Worm (Caenorhabditis elegans) whole organism, L2 larva: Measurements from ENCODE around the gene glb-30.

Source experiments
- fos-1 ChIP-seq: fragments of 150-350 bp; optimal IDR thresholded peaks from 2 replicates; lab custom pipeline; 2014; ENCODE audit warnings: missing biosample characterization, missing genetic modification characterization
- lin-11 ChIP-seq: fragments of 150-350 bp; sonication (generic microtip); optimal IDR thresholded peaks from 2 replicates; lab custom pipeline; 2014; ENCODE audit warnings: missing biosample characterization, missing genetic modification characterization, inconsistent platforms, mixed read lengths
- nhr-129 ChIP-seq: fragments of 150-350 bp; optimal IDR thresholded peaks from 2 replicates; lab custom pipeline; 2014; ENCODE audit warnings: missing biosample characterization, missing genetic modification characterization
- nhr-237 ChIP-seq: fragments of 150-350 bp; optimal IDR thresholded peaks from 2 replicates; lab custom pipeline; 2014; ENCODE audit warnings: missing biosample characterization, missing genetic modification characterization
- nhr-25 ChIP-seq: fragments of 150-350 bp; sonication (generic microtip); optimal IDR thresholded peaks from 3 replicates; lab custom pipeline; 2014; ENCODE audit warnings: missing biosample characterization, missing genetic modification characterization

DNA sequence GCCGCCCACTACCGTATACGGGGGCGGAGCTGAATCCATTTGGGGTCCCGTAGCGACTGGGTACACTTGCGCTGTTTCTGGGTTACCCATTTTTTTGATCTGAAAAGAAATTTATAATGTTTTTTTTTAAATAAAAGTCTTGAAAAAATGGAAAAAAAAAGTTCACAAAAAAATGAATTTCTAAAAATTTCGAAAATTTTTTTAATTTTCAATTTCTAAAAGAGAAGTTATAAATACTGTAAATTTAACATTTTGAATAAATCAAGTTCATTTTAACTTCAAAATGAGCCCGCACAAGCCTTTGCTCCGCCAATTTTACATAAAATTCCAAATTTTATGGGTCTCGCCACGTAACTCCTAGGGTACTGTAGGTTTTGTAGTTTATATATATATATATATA is 8.7 kb downstream of the glb-30 start, which contains the start of gene Y22D7AL.15:
- no peak for TF ChIP-seq nhr-25 (tag; lab: Kevin White, UChicago)
- TF ChIP-seq fos-1 = no peak
- TF ChIP-seq nhr-237 (tag; lab: Kevin White, UChicago) = no peak
- TF ChIP-seq lin-11 (tag; lab: Kevin White, UChicago) = no peak
- no peak for TF ChIP-seq nhr-129 (tag; lab: Kevin White, UChicago)
